Worm (Caenorhabditis elegans) whole organism, L4 larva: ENCODE results near the gene W09H1.3.

Source experiments
- ces-1 ChIP-seq: fragments of 150-350 bp; sonication (generic microtip); optimal IDR thresholded peaks from 4 replicates; lab custom pipeline; 2014; ENCODE audit warnings: missing biosample characterization, missing genetic modification reagents, missing genetic modification characterization
- cey-2 ChIP-seq: sonication (generic microtip); optimal IDR thresholded peaks from 3 replicates; lab custom pipeline; 2017; ENCODE audit warnings: missing genetic modification characterization, mild to moderate bottlenecking, missing compliant biosample characterization, antibody characterized with exemption, borderline replicate concordance; ENCODE audit not compliant: insufficient read depth
- dpl-1 ChIP-seq: fragments of 150-350 bp; optimal IDR thresholded peaks from 2 replicates; lab custom pipeline; 2014; ENCODE audit warnings: missing biosample characterization, missing genetic modification reagents, missing genetic modification characterization
- mep-1 ChIP-seq: fragments of 150-350 bp; sonication (generic microtip); optimal IDR thresholded peaks from 3 replicates; lab custom pipeline; 2014; ENCODE audit warnings: missing biosample characterization, missing genetic modification characterization
- nhr-6 ChIP-seq: fragments of 150-350 bp; optimal IDR thresholded peaks from 2 replicates; lab custom pipeline; 2014; ENCODE audit warnings: missing biosample characterization, missing genetic modification characterization
- pha-4 ChIP-seq, 2 experiments: fragments of 150-350 bp in 1 of 2; fragments of 200-800 bp in 1 of 2; sonication (Bioruptor generic) in 1 of 2; IDR thresholded peaks in 1 of 2; optimal IDR thresholded peaks in 1 of 2; 2 replicates each; pipeline versions ENCODE4 v1.3.6 to Lab custom; 2014 to 2022; ENCODE audit warnings: missing genetic modification characterization in 2 of 2, missing genetic modification reagents in 2 of 2, missing biosample characterization in 1 of 2, missing compliant biosample characterization in 1 of 2
- set-16 ChIP-seq: fragments of 200-800 bp; sonication (Bioruptor generic); IDR thresholded peaks from 2 replicates; pipeline ENCODE4 v1.3.6; 2022; ENCODE audit warnings: missing genetic modification reagents, missing genetic modification characterization, missing compliant biosample characterization
- tra-1 ChIP-seq: fragments of 200-800 bp; sonication (Bioruptor generic); IDR thresholded peaks from 2 replicates; pipeline ENCODE4 v1.3.6; 2022; ENCODE audit warnings: missing genetic modification reagents, missing genetic modification characterization, missing compliant biosample characterization
- unc-39 ChIP-seq: sonication (generic microtip); optimal IDR thresholded peaks from 2 replicates; lab custom pipeline; 2017; ENCODE audit warnings: missing biosample characterization, missing genetic modification characterization
- unc-62 ChIP-seq, 3 experiments: fragments of 150-350 bp in 1 of 3; sonication (generic microtip); optimal IDR thresholded peaks in 2 of 3; peaks in 1 of 3; 1 replicate in 1 of 3; 2 replicates in 2 of 3; lab custom pipeline; 2014 to 2017; ENCODE audit warnings: missing biosample characterization in 3 of 3, missing genetic modification characterization in 3 of 3, missing genetic modification reagents in 3 of 3, missing genotype in 1 of 3

ce11 chrII:13153299-13153698, 30.9 kb upstream of the W09H1.3 start, which contains the start of gene spe-18:
- TF ChIP-seq unc-39 (tag; lab: Kevin White, UChicago) (no peak), unc-62 (GFP tag; optimal IDR thresholded peaks at IDR 0.05 in 1 of 2; lab: Kevin White, UChicago) (no peak), unc-62 (tag; optimal IDR thresholded peaks at IDR 0.05; lab: Kevin White, UChicago) (no peak), nhr-6 (tag; lab: Kevin White, UChicago) (no peak), cey-2 (tag; lab: Kevin White, UChicago) (no peak), pha-4 (GFP tag; IDR thresholded peaks at IDR 0.05; lab: Robert Waterston, UW) (no peak), pha-4 (tag; optimal IDR thresholded peaks at IDR 0.05; lab: Kevin White, UChicago) (no peak), mep-1 (no peak), tra-1 (GFP tag; lab: Robert Waterston, UW) (no peak), ces-1 (GFP tag; lab: Kevin White, UChicago) (no peak), set-16 (GFP tag; lab: Robert Waterston, UW) (no peak), dpl-1 (GFP tag; lab: Kevin White, UChicago) (no peak)
